Worm (Caenorhabditis elegans) whole organism, L4 larva: Measurements from ENCODE around the gene grl-29.
"Not testable (repeated sequence)": the region's sequence is repeated elsewhere in the genome, so short reads cannot be mapped to it uniquely, and the experiment has no call there.

Experiments used
- arid-1 ChIP-seq: fragments of 200-800 bp; sonication (Bioruptor generic); conservative IDR thresholded peaks from 2 replicates; pipeline ENCODE4 v1.3.6; 2022; ENCODE audit warnings: missing genetic modification reagents, missing genetic modification characterization, missing compliant biosample characterization
- ceh-82 ChIP-seq: sonication (generic microtip); optimal IDR thresholded peaks from 2 replicates; lab custom pipeline; 2017; ENCODE audit warnings: missing biosample characterization, missing genetic modification characterization
- zip-11 ChIP-seq: fragments of 200-800 bp; sonication (Bioruptor generic); IDR thresholded peaks from 2 replicates; pipeline ENCODE4 v1.3.6; 2022; ENCODE audit warnings: missing genetic modification characterization, missing compliant biosample characterization

DNA sequence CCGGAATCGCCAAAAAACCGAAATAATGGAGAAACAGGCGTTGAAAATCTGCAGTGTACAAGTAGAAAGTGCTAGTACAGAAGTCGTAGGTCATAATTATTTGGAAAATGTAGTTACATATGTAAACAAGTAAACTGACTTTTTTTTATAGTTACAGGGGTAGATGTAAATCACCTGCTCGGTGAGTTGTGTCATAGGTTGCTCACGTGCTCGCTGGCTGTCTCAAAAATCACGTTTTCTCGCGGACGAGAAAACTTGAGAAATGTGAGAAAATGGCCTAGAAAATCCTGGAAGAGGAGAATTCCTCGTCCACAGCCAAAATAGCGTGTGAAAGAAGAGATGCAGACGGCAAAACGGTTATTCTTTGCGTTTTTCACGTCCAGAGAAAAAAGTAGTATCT lies 42.0 kb upstream of the grl-29 start, which contains the start of gene srh-212:
- not testable (repeated sequence) for TF ChIP-seq zip-11; arid-1 (GFP tag; lab: Robert Waterston, UW); ceh-82 (tag; lab: Kevin White, UChicago)
